Worm (Caenorhabditis elegans) whole organism, mixed stage, embryonic: ENCODE data around the gene egrh-1.

Experiments used
- M03D4.4 ChIP-seq: sonication (generic microtip); optimal IDR thresholded peaks from 2 replicates; lab custom pipeline; 2017; ENCODE audit warnings: mild to moderate bottlenecking, missing genetic modification characterization, missing compliant biosample characterization
- bed-3 ChIP-seq: fragments of 200-800 bp; sonication (Bioruptor generic); optimal IDR thresholded peaks from 3 replicates; lab custom pipeline; 2018; ENCODE audit warnings: mild to moderate bottlenecking, missing genetic modification characterization, moderate library complexity, missing compliant biosample characterization
- blmp-1 ChIP-seq: fragments of 150-350 bp; optimal IDR thresholded peaks from 2 replicates; lab custom pipeline; 2014; ENCODE audit warnings: missing biosample characterization, missing genetic modification characterization
- ceh-39 ChIP-seq: fragments of 150-350 bp; optimal IDR thresholded peaks from 2 replicates; lab custom pipeline; 2014; ENCODE audit warnings: missing biosample characterization, missing genetic modification characterization
- ceh-43 ChIP-seq: fragments of 200-800 bp; sonication (Bioruptor generic); optimal IDR thresholded peaks from 2 replicates; lab custom pipeline; 2018; ENCODE audit warnings: mild to moderate bottlenecking, missing genetic modification characterization, moderate library complexity, missing compliant biosample characterization
- ceh-83 ChIP-seq: fragments of 200-800 bp; sonication (Bioruptor generic); optimal IDR thresholded peaks from 2 replicates; lab custom pipeline; 2018; ENCODE audit warnings: mild to moderate bottlenecking, missing genetic modification characterization, missing compliant biosample characterization
- ces-1 ChIP-seq: fragments of 150-350 bp; optimal IDR thresholded peaks from 2 replicates; lab custom pipeline; 2014; ENCODE audit warnings: missing biosample characterization, missing genetic modification reagents, missing genetic modification characterization
- drap-1 ChIP-seq: fragments of 200-800 bp; sonication (Bioruptor generic); optimal IDR thresholded peaks from 3 replicates; lab custom pipeline; 2018; ENCODE audit warnings: mild to moderate bottlenecking, missing genetic modification characterization, missing compliant biosample characterization
- elt-1 ChIP-seq: sonication (generic microtip); optimal IDR thresholded peaks from 2 replicates; lab custom pipeline; 2017; ENCODE audit warnings: missing genetic modification characterization, mild to moderate bottlenecking, missing compliant biosample characterization, antibody characterized with exemption, moderate library complexity, borderline replicate concordance; ENCODE audit not compliant: insufficient read depth
- elt-3 ChIP-seq: fragments of 150-350 bp; optimal IDR thresholded peaks from 2 replicates; lab custom pipeline; 2014; ENCODE audit warnings: missing biosample characterization, missing genetic modification characterization
- flh-1 ChIP-seq: fragments of 200-800 bp; sonication (Bioruptor generic); optimal IDR thresholded peaks from 2 replicates; lab custom pipeline; 2018; ENCODE audit warnings: mild to moderate bottlenecking, missing genetic modification characterization, moderate library complexity, missing compliant biosample characterization
- ham-2 ChIP-seq: fragments of 200-800 bp; sonication (Bioruptor generic); optimal IDR thresholded peaks from 2 replicates; lab custom pipeline; 2018; ENCODE audit warnings: mild to moderate bottlenecking, missing genetic modification characterization, missing compliant biosample characterization
- hlh-1 ChIP-seq: fragments of 150-350 bp; optimal IDR thresholded peaks from 2 replicates; lab custom pipeline; 2014; ENCODE audit warnings: missing biosample characterization, missing genetic modification reagents, missing genetic modification characterization
- lin-32 ChIP-seq: fragments of 200-800 bp; sonication (Bioruptor generic); optimal IDR thresholded peaks from 2 replicates; lab custom pipeline; 2018; ENCODE audit warnings: mild to moderate bottlenecking, missing genetic modification characterization, missing compliant biosample characterization
- mep-1 ChIP-seq: fragments of 150-350 bp; optimal IDR thresholded peaks from 2 replicates; lab custom pipeline; 2017; ENCODE audit warnings: missing biosample characterization, missing genetic modification reagents, missing genetic modification characterization, inconsistent platforms
- nhr-12 ChIP-seq: fragments of 150-350 bp; optimal IDR thresholded peaks from 2 replicates; lab custom pipeline; 2014; ENCODE audit warnings: missing biosample characterization, missing genetic modification characterization
- nhr-2 ChIP-seq: fragments of 150-350 bp; optimal IDR thresholded peaks from 2 replicates; lab custom pipeline; 2014; ENCODE audit warnings: missing biosample characterization, missing genetic modification characterization
- nhr-237 ChIP-seq: fragments of 150-350 bp; optimal IDR thresholded peaks from 2 replicates; lab custom pipeline; 2014; ENCODE audit warnings: missing biosample characterization, missing genetic modification characterization
- nhr-28 ChIP-seq: fragments of 150-350 bp; optimal IDR thresholded peaks from 2 replicates; lab custom pipeline; 2014; ENCODE audit warnings: missing biosample characterization, missing genetic modification characterization
- nhr-76 ChIP-seq: sonication (generic microtip); optimal IDR thresholded peaks from 2 replicates; lab custom pipeline; 2017; ENCODE audit warnings: missing biosample characterization, missing genetic modification characterization
- pha-4 ChIP-seq: fragments of 150-350 bp; optimal IDR thresholded peaks from 2 replicates; lab custom pipeline; 2018; ENCODE audit warnings: missing biosample characterization, missing genetic modification reagents, missing genetic modification characterization
- snpc-4 ChIP-seq: fragments of 150-350 bp; optimal IDR thresholded peaks from 2 replicates; lab custom pipeline; 2014; ENCODE audit warnings: missing biosample characterization, missing genetic modification characterization
- sptf-1 ChIP-seq: sonication (generic microtip); optimal IDR thresholded peaks from 2 replicates; lab custom pipeline; 2017; ENCODE audit warnings: mild to moderate bottlenecking, missing genetic modification characterization, moderate library complexity, missing compliant biosample characterization
- tbx-8 ChIP-seq: fragments of 200-800 bp; sonication (Bioruptor generic); optimal IDR thresholded peaks from 2 replicates; lab custom pipeline; 2018; ENCODE audit warnings: mild to moderate bottlenecking, missing genetic modification characterization, moderate library complexity, missing compliant biosample characterization
- unc-120 ChIP-seq: sonication (generic microtip); optimal IDR thresholded peaks from 2 replicates; lab custom pipeline; 2017; ENCODE audit warnings: missing genetic modification characterization, missing compliant biosample characterization; ENCODE audit not compliant: poor library complexity, severe bottlenecking
- unc-39 ChIP-seq: fragments of 150-350 bp; optimal IDR thresholded peaks from 2 replicates; lab custom pipeline; 2014; ENCODE audit warnings: missing biosample characterization, missing genetic modification characterization
- unc-62 ChIP-seq: fragments of 150-350 bp; optimal IDR thresholded peaks from 2 replicates; lab custom pipeline; 2014; ENCODE audit warnings: missing biosample characterization, missing genetic modification reagents, missing genetic modification characterization
- zip-8 ChIP-seq: fragments of 150-350 bp; optimal IDR thresholded peaks from 2 replicates; lab custom pipeline; 2014; ENCODE audit warnings: missing biosample characterization, missing genetic modification characterization

Gene egrh-1

DNA sequence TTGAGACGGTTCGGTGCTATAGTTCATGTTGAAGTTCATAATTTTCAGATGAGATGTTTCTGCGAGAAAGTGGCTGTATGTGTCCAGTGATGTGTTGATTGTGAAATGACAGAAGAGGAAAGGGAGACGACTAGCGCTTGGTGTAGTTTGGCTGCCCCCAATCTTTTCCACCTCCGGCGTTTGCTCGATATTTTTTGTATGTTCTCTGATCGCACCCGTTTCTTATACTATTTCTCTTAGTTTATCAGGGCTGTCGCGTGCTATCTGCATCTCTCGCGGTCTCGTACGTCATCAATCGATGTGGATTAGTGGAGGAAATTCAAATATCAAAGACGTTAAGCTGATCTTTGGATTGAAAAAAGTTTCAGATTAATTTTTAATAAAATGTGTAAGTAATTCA is 35.0 kb upstream of the egrh-1 start, which contains the start of gene atf-4:
TSS of gene atf-4 (minus strand) at position 93 of the 400 bp plus-strand sequence.
- TF ChIP-seq unc-120 (tag; lab: Kevin White, UChicago) (peak; percentile 46), ceh-39 (tag; lab: Kevin White, UChicago) (no peak), mep-1 (peak; percentile 7), zip-8 (tag; lab: Kevin White, UChicago) (no peak), blmp-1 (tag; lab: Kevin White, UChicago) (no peak), M03D4.4 (tag; lab: Kevin White, UChicago) (no peak), hlh-1 (tag; lab: Kevin White, UChicago) (peak; percentile 24), snpc-4 (tag; lab: Kevin White, UChicago) (no peak), bed-3 (GFP tag; lab: Kevin White, UChicago) (no peak), nhr-237 (tag; lab: Kevin White, UChicago) (no peak), sptf-1 (tag; lab: Kevin White, UChicago) (no peak), elt-1 (tag; lab: Kevin White, UChicago) (no peak), lin-32 (GFP tag; lab: Kevin White, UChicago) (no peak), flh-1 (GFP tag; lab: Kevin White, UChicago) (no peak), drap-1 (GFP tag; lab: Kevin White, UChicago) (no peak), ham-2 (GFP tag; lab: Kevin White, UChicago) (peak; percentile 46), ceh-43 (no peak), unc-39 (no peak)

DNA sequence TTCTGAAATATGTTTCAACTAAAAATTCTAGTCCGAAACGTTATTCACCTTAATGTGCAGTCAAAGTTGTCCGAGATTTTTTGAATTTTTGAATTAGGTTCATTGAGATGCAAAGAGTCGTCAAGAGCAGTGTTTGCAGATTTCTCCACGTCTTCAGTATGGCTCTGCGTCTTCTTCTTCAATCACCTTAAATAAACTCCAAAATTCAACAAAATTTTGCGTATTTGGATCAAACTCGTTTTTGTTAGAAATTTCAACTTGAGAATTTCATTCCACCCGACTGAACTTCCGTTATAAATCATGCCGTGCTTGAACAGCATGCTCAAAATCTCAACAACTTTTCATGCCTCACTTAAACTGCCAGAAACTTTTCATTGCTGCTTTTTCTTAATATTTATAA is 33.7 kb upstream of the egrh-1 start, which contains the start of gene T04C10.3:
TSS of gene T04C10.3 (plus strand) at position 301 of the 400 bp plus-strand sequence.
- TF ChIP-seq ces-1 (GFP tag; lab: Kevin White, UChicago): no peak
- no peak for TF ChIP-seq sptf-1 (tag; lab: Kevin White, UChicago)
- no peak for TF ChIP-seq lin-32 (GFP tag; lab: Kevin White, UChicago)
- no peak for TF ChIP-seq nhr-28 (tag; lab: Kevin White, UChicago)
- no peak for TF ChIP-seq nhr-76
- TF ChIP-seq elt-3 (tag; lab: Kevin White, UChicago): no peak
- no peak for TF ChIP-seq unc-120 (tag; lab: Kevin White, UChicago)
- no peak for TF ChIP-seq snpc-4 (tag; lab: Kevin White, UChicago)
- no peak for TF ChIP-seq unc-62 (GFP tag; lab: Kevin White, UChicago)
- TF ChIP-seq elt-1 (tag; lab: Kevin White, UChicago): no peak
- no peak for TF ChIP-seq tbx-8 (GFP tag; lab: Kevin White, UChicago)
- no peak for TF ChIP-seq nhr-12

DNA sequence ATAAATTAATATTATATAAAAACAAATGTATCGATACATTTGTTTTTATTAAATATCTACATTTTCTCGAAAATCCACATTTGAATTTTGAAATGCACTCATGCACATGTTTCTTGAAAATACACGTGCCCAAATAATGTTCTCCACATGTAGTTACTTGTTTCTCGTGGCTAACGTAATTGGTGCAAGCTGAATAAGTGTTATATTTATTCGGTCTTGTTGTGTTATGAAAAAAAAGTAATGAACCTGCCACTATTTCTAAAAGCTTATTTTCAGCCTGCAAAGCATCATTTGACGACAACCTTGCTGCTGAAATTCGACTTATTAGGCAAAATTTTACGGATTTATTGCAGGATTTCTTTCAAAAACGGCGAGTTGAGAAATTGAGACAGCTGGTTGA is 32.3 kb upstream of the egrh-1 start:
- peak; percentile 63 for TF ChIP-seq ces-1 (GFP tag; lab: Kevin White, UChicago)
- TF ChIP-seq drap-1 (GFP tag; lab: Kevin White, UChicago): peak; percentile 5
- no peak for TF ChIP-seq nhr-2 (tag; lab: Kevin White, UChicago)
- TF ChIP-seq hlh-1 (tag; lab: Kevin White, UChicago): peak; percentile 33
- TF ChIP-seq nhr-237 (tag; lab: Kevin White, UChicago): peak; percentile 75
- TF ChIP-seq unc-62 (GFP tag; lab: Kevin White, UChicago): no peak
- TF ChIP-seq pha-4: peak; percentile 49
- peak; percentile 64 for TF ChIP-seq mep-1

- peak; percentile 19 for TF ChIP-seq sptf-1 (tag; lab: Kevin White, UChicago)
- TF ChIP-seq ceh-83 (GFP tag; lab: Kevin White, UChicago): no peak
- TF ChIP-seq ces-1 (GFP tag; lab: Kevin White, UChicago): peak; percentile 27
These were observed 30.3 kb upstream of the egrh-1 start for ce11 chrX:14815412-14815811.

- TF ChIP-seq elt-3 (tag; lab: Kevin White, UChicago) (no peak), nhr-28 (tag; lab: Kevin White, UChicago) (no peak), snpc-4 (tag; lab: Kevin White, UChicago) (no peak), lin-32 (GFP tag; lab: Kevin White, UChicago) (no peak), hlh-1 (tag; lab: Kevin White, UChicago) (no peak)
These were observed 29.0 kb upstream of the egrh-1 start for ce11 chrX:14816717-14817116.
